Worm (Caenorhabditis elegans) whole organism, midembryonic: ENCODE measurements around the gene C27D6.15.

Experiments
- T22C8.4 ChIP-seq: fragments of 200-800 bp; sonication (Bioruptor generic); IDR thresholded peaks from 2 replicates; pipeline ENCODE4 v1.3.6; 2022; ENCODE audit warnings: missing genetic modification characterization, missing compliant biosample characterization
- cog-1 ChIP-seq: sonication (generic microtip); optimal IDR thresholded peaks from 2 replicates; lab custom pipeline; 2016; ENCODE audit warnings: missing genetic modification characterization, missing compliant biosample characterization
- flt-1 ChIP-seq: fragments of 200-800 bp; sonication (Bioruptor generic); IDR thresholded peaks from 2 replicates; pipeline ENCODE4 v1.3.6; 2022; ENCODE audit warnings: missing genetic modification characterization, missing compliant biosample characterization
- med-1 ChIP-seq: sonication (generic microtip); optimal IDR thresholded peaks from 2 replicates; lab custom pipeline; 2017; ENCODE audit warnings: missing genetic modification characterization, mild to moderate bottlenecking, missing compliant biosample characterization, antibody characterized with exemption, missing genetic modification reagents; ENCODE audit not compliant: insufficient read depth
- tab-1 ChIP-seq: fragments of 200-800 bp; sonication (Bioruptor generic); IDR thresholded peaks from 2 replicates; pipeline ENCODE4 v1.3.6; 2022; ENCODE audit warnings: missing genetic modification characterization, missing compliant biosample characterization
- ztf-23 ChIP-seq: fragments of 200-800 bp; sonication (Bioruptor generic); IDR thresholded peaks from 2 replicates; pipeline ENCODE4 v1.3.6; 2022; ENCODE audit warnings: missing genetic modification reagents, missing genetic modification characterization, missing compliant biosample characterization
- ztf-29 ChIP-seq: fragments of 200-800 bp; sonication (Bioruptor generic); IDR thresholded peaks from 2 replicates; pipeline ENCODE4 v1.3.6; 2022; ENCODE audit warnings: missing genetic modification reagents, missing genetic modification characterization, missing compliant biosample characterization

DNA sequence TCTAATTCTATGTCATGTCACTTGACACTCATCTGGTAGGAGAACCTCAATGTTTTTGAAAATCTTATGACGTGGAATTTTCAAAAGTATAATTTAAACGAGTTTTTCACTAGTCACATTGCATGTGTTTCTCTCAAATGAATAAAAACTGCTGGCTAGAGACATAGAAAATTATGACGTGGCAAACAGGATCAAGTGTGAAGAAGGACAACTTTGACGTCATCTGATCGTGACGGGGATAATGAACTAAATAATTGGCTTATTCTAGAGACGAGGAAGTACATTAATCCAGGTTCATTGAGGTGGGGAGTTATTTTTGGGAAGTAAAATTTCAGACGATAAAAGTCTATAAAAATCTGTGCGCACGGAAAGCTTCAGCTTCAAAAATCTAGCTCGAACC, 11.5 kb downstream of the C27D6.15 start:
- TF ChIP-seq cog-1 (tag; lab: Kevin White, UChicago) (no peak), tab-1 (no peak), T22C8.4 (GFP tag; lab: Robert Waterston, UW) (no peak), ztf-23 (GFP tag; lab: Robert Waterston, UW) (no peak), med-1 (GFP tag; lab: Kevin White, UChicago) (no peak), ztf-29 (GFP tag; lab: Robert Waterston, UW) (no peak), flt-1 (GFP tag; lab: Robert Waterston, UW) (no peak)
